Worm (Caenorhabditis elegans) whole organism, L4/young adult: ENCODE results near the gene cest-1.2.

Experiments used
- W03F9.2 ChIP-seq: fragments of 150-350 bp; optimal IDR thresholded peaks from 2 replicates; lab custom pipeline; 2014; ENCODE audit warnings: missing biosample characterization, missing genetic modification characterization
- dao-5 ChIP-seq: sonication (generic microtip); optimal IDR thresholded peaks from 2 replicates; lab custom pipeline; 2016; ENCODE audit warnings: missing genotype, missing genetic modification characterization, moderate library complexity, missing compliant biosample characterization
- him-1 ChIP-seq: sonication (generic microtip); optimal IDR thresholded peaks from 2 replicates; lab custom pipeline; 2016; ENCODE audit warnings: missing genotype, missing genetic modification reagents, missing genetic modification characterization, missing compliant biosample characterization

DNA sequence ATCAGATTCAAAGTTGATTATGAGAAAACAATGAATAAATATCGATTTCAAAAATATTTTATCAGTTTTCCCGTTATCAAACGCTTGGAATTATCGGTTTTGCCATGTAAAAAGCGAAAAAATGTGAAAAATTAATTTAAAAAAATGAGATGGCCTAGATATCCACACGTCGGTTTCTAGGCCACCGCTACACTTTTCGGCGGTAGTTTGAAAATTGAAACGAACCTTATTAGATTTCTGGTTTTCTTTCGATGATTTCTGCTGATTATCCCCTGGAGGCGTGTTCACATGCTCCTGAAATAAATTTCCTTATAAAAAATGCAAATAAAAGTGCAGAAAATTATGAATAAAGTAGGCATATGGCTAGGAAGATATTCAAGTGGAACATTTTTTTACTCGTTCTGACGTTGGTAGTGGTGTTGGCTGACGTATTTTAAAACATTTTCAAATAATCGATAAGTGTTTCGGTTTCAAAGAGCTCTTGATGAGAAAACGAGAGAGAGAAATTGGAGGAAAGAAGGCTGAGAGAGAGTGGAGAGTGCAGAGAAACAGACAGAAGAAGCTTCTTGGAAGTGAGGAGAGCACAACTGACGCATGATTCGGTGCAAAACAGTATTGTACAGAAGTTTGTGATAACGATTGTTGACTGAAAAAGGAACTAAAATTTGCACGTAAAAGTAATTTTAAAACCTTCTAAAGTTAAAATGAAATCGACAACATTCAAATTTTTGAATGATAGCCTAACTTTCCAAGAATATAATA, 27.5 kb downstream of the cest-1.2 start:
- TF ChIP-seq W03F9.2 (no peak), him-1 (tag; lab: Kevin White, UChicago) (no peak), dao-5 (tag; lab: Kevin White, UChicago) (no peak)
